Fruit fly (Drosophila melanogaster): ENCODE measurements around the gene CG11425.
A peak's percentile ranks its signal among the peaks of the same experiment; 100 is the strongest.

The CG11425 gene

DNA sequence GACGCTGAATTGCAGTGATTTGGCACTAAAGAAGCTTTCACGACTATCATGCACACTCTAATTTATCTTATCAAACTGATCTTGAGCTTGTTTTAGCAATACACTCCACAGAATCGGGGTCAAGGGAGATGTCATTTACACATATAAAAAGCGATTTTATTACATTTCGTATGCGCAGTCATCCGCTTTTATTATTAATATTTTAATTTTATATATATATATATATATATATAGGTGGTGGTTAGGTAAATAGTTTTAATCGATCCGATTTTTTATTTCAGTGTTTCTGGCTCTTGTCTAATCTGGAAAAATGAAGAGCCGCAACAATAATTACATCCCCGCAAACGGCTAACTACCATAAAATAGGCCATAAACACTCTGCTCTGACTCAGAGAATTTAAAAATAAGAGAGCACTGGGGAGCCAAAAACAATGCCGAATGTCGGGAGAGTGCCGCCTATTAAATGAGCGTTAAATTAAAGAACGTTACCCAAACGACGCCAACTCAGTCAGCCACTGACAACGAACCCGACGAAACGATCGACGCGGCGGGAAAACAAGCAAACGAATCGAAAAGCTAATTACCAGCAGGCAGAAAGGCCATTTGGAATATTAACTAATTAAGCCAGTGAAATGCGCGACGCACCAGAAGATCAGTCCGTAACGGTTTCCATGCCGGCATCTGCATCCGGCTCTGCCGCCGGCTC, 2.9 kb upstream of the CG11425 start:
- peak in 1 of 2 experiments; percentile 34 for TF ChIP-seq bsh (GFP tag; optimal IDR thresholded peaks at IDR 0.05)
- TF ChIP-seq vfl (GFP tag; optimal IDR thresholded peaks at IDR 0.05): no peak
- TF ChIP-seq CHES-1-like (GFP tag; optimal IDR thresholded peaks at IDR 0.05): no peak
- no peak for TF ChIP-seq corto (GFP tag; optimal IDR thresholded peaks at IDR 0.05)
- no peak for TF ChIP-seq HLHmδ (GFP tag; optimal IDR thresholded peaks at IDR 0.05)
- no peak for TF ChIP-seq CG2712 (tag; optimal IDR thresholded peaks at IDR 0.05)
- TF ChIP-seq CG3847 (GFP tag; IDR thresholded peaks at IDR 0.05): peak; percentile 49; the same call in 1 of the 2 replicates
- TF ChIP-seq sim (GFP tag; IDR thresholded peaks at IDR 0.05): no peak
- TF ChIP-seq bigmax (GFP tag; optimal IDR thresholded peaks at IDR 0.05): no peak
- no peak for TF ChIP-seq CG4328 (GFP tag; optimal IDR thresholded peaks at IDR 0.05)
- no peak for TF ChIP-seq CG12236 (GFP tag; optimal IDR thresholded peaks at IDR 0.05)
- TF ChIP-seq insv (GFP tag; optimal IDR thresholded peaks at IDR 0.05): no peak
- peak; percentile 40; the same call in 1 of the 2 replicates for TF ChIP-seq CG9215 (GFP tag; IDR thresholded peaks at IDR 0.05)
- TF ChIP-seq CG13287 (GFP tag; IDR thresholded peaks at IDR 0.05; ENCODE audit: partially characterized antibody): no peak
- no peak for TF ChIP-seq Mad (GFP tag; optimal IDR thresholded peaks at IDR 0.05)
- TF ChIP-seq CG11456 (GFP tag; IDR thresholded peaks at IDR 0.05): peak; percentile 67; the same call in 2 of the 3 replicates
- no peak for TF ChIP-seq CG17802 (tag; optimal IDR thresholded peaks at IDR 0.05)
- no peak for TF ChIP-seq trh (GFP tag; optimal IDR thresholded peaks at IDR 0.05)
- no peak for TF ChIP-seq dimm (GFP tag; IDR thresholded peaks at IDR 0.05)
- no peak for TF ChIP-seq CG16815 (GFP tag; optimal IDR thresholded peaks at IDR 0.05)
- TF ChIP-seq CG11398 (GFP tag; optimal IDR thresholded peaks at IDR 0.05): no peak
- TF ChIP-seq pita (GFP tag; optimal IDR thresholded peaks at IDR 0.05): no peak
- no peak for TF ChIP-seq wor (GFP tag; IDR thresholded peaks at IDR 0.05)
- TF ChIP-seq CG7963 (GFP tag; IDR thresholded peaks at IDR 0.05; ENCODE audit: partially characterized antibody): no peak
- TF ChIP-seq CG3995 (GFP tag; optimal IDR thresholded peaks at IDR 0.05): no peak
- peak; percentile 92 for TF ChIP-seq sug (tag; optimal IDR thresholded peaks at IDR 0.05)
- TF ChIP-seq zfh2 (GFP tag; optimal IDR thresholded peaks at IDR 0.05): peak; percentile 24
- 0 out of 3 replicates have a peak, but pooled peaks have one; percentile 40 for TF ChIP-seq CG11560 (tag; IDR thresholded peaks at IDR 0.05)
- TF ChIP-seq caup (GFP tag; optimal IDR thresholded peaks at IDR 0.05; ENCODE audit: severe bottlenecking): peak; percentile 78
- TF ChIP-seq mld (GFP tag; IDR thresholded peaks at IDR 0.05; ENCODE audit: partially characterized antibody): no peak
- no peak for TF ChIP-seq Antp (GFP tag; optimal IDR thresholded peaks at IDR 0.05)
- TF ChIP-seq Dp (GFP tag; optimal IDR thresholded peaks at IDR 0.05): no peak
- no peak for TF ChIP-seq Dip3 (GFP tag; optimal IDR thresholded peaks at IDR 0.05)
- TF ChIP-seq CG31441 (GFP tag; IDR thresholded peaks at IDR 0.05): peak; percentile 52
- TF ChIP-seq CG34422 (GFP tag; IDR thresholded peaks at IDR 0.05): peak; percentile 37; the same call in 1 of the 3 replicates
- TF ChIP-seq CG33557 (GFP tag; optimal IDR thresholded peaks at IDR 0.05): no peak
- TF ChIP-seq ase (GFP tag; IDR thresholded peaks at IDR 0.05): no peak
- no peak for TF ChIP-seq ems (GFP tag; optimal IDR thresholded peaks at IDR 0.05)
- 0 out of 2 replicates have a peak, but pooled peaks have one; percentile 30 for TF ChIP-seq CG14014 (GFP tag; IDR thresholded peaks at IDR 0.05)
- TF ChIP-seq esg (GFP tag; conservative IDR thresholded peaks at IDR 0.05): 0 out of 2 replicates have a peak, but pooled peaks have one; percentile 18
- TF ChIP-seq row (GFP tag; IDR thresholded peaks at IDR 0.05): peak; percentile 74
- TF ChIP-seq Jarid2 (GFP tag; optimal IDR thresholded peaks at IDR 0.05): peak; percentile 34
- TF ChIP-seq CG7745 (tag; optimal IDR thresholded peaks at IDR 0.05): no peak
- no peak for TF ChIP-seq ab (GFP tag; optimal IDR thresholded peaks at IDR 0.05)
- TF ChIP-seq tgo (GFP tag; IDR thresholded peaks at IDR 0.05): peak; percentile 59; the same call in 2 of the 3 replicates
- TF ChIP-seq Hr78 (GFP tag; optimal IDR thresholded peaks at IDR 0.05): no peak
- peak; percentile 9 for TF ChIP-seq grn (GFP tag; optimal IDR thresholded peaks at IDR 0.05)
- TF ChIP-seq CG34376 (GFP tag; optimal IDR thresholded peaks at IDR 0.05): peak; percentile 2
- TF ChIP-seq CG10274 (GFP tag; optimal IDR thresholded peaks at IDR 0.05): no peak
